Worm (Caenorhabditis elegans) whole organism, late embryonic: Measurements from ENCODE around the gene srw-40.

Experiments used
- F13H6.1 ChIP-seq: sonication (generic microtip); optimal IDR thresholded peaks from 2 replicates; lab custom pipeline; 2016; ENCODE audit warnings: missing genetic modification characterization, missing compliant biosample characterization
- ahr-1 ChIP-seq: sonication (generic microtip); optimal IDR thresholded peaks from 2 replicates; lab custom pipeline; 2016; ENCODE audit warnings: missing genetic modification characterization, missing compliant biosample characterization
- ama-1 ChIP-seq: fragments of 150-350 bp; optimal IDR thresholded peaks from 2 replicates; lab custom pipeline; 2014
- ceh-14 ChIP-seq: sonication (generic microtip); optimal IDR thresholded peaks from 2 replicates; lab custom pipeline; 2016; ENCODE audit warnings: missing genotype, missing genetic modification characterization, missing compliant biosample characterization
- ceh-30 ChIP-seq: fragments of 150-350 bp; optimal IDR thresholded peaks from 2 replicates; lab custom pipeline; 2014; ENCODE audit warnings: missing biosample characterization, missing genetic modification characterization
- elt-2 ChIP-seq: sonication (generic microtip); optimal IDR thresholded peaks from 2 replicates; lab custom pipeline; 2016; ENCODE audit warnings: missing genetic modification reagents, missing genetic modification characterization, missing compliant biosample characterization
- ets-4 ChIP-seq: sonication (generic microtip); optimal IDR thresholded peaks from 2 replicates; lab custom pipeline; 2016; ENCODE audit warnings: missing genetic modification characterization, missing compliant biosample characterization
- fkh-10 ChIP-seq: fragments of 150-350 bp; optimal IDR thresholded peaks from 2 replicates; lab custom pipeline; 2014; ENCODE audit warnings: missing biosample characterization, missing genetic modification reagents, missing genetic modification characterization
- hlh-13 ChIP-seq: fragments of 200-800 bp; sonication (Bioruptor generic); optimal IDR thresholded peaks from 2 replicates; lab custom pipeline; 2018; ENCODE audit warnings: mild to moderate bottlenecking, missing genetic modification characterization, missing compliant biosample characterization
- nfya-1 ChIP-seq: sonication (generic microtip); optimal IDR thresholded peaks from 2 replicates; lab custom pipeline; 2017; ENCODE audit warnings: missing genetic modification characterization, mild to moderate bottlenecking, missing compliant biosample characterization, antibody characterized with exemption, moderate library complexity
- nhr-11 ChIP-seq: fragments of 150-350 bp; optimal IDR thresholded peaks from 2 replicates; lab custom pipeline; 2014; ENCODE audit warnings: missing biosample characterization, missing genetic modification characterization
- syd-9 ChIP-seq: sonication (generic microtip); optimal IDR thresholded peaks from 2 replicates; lab custom pipeline; 2016; ENCODE audit warnings: mild to moderate bottlenecking, missing genetic modification characterization, moderate library complexity, missing compliant biosample characterization
- tbx-2 ChIP-seq: sonication (generic microtip); optimal IDR thresholded peaks from 2 replicates; lab custom pipeline; 2016; ENCODE audit warnings: missing genetic modification characterization, missing compliant biosample characterization
- ztf-16 ChIP-seq: sonication (generic microtip); optimal IDR thresholded peaks from 2 replicates; lab custom pipeline; 2017; ENCODE audit warnings: missing genetic modification characterization, missing compliant biosample characterization

DNA sequence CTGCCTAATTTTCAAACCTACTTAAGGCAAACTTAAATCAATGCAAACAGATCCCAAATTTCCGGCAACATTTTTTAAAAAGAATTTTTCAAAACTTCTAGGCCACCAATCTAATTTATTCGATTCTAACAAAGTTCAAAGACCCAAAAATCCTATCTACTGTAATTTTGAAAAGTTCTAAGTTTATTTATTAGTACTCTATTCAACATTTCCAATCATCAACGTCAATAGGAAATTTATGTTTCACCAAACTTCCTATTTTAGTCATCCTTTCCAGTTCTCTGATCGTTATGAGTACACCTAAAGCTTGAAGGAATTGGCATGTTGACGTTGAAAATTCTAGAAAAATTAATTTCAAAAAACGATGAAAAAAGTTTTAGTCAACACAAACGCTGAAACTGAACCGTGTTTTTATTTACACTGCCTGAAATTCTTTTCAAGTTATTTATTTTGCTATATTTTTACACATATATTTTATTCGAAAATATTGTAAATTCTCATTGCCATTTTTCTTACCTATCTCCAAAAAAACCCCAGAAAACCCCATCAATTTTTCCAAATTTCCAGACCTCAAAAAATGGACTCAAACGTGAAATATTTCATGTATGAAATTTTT, 40.2 kb downstream of the srw-40 start, which contains the start of gene npr-42:
- TF ChIP-seq nhr-11 (tag; lab: Kevin White, UChicago) (no peak), ztf-16 (tag; lab: Kevin White, UChicago) (no peak), hlh-13 (GFP tag; lab: Kevin White, UChicago) (no peak), ama-1 (no peak), ets-4 (tag; lab: Kevin White, UChicago) (no peak), syd-9 (tag; lab: Kevin White, UChicago) (no peak), ceh-14 (tag; lab: Kevin White, UChicago) (no peak), elt-2 (no peak), ceh-30 (tag; lab: Kevin White, UChicago) (no peak), nfya-1 (tag; lab: Kevin White, UChicago) (no peak), tbx-2 (tag; lab: Kevin White, UChicago) (no peak), fkh-10 (GFP tag; lab: Kevin White, UChicago) (no peak), ahr-1 (no peak), F13H6.1 (tag; lab: Kevin White, UChicago) (no peak)
